Worm (Caenorhabditis elegans): ENCODE measurements around the gene sdz-36.

ce11 chrIV:9643188-9643587 lies 47.6 kb upstream of the sdz-36 start, which contains the start of gene degl-2:
- no peak for TF ChIP-seq K12H6.12 (tag; optimal IDR thresholded peaks at IDR 0.05)
- TF ChIP-seq dox-1 (GFP tag; IDR thresholded peaks at IDR 0.05): no peak
- no peak for TF ChIP-seq Y53F4B.3 (GFP tag; IDR thresholded peaks at IDR 0.05)
- no peak for TF ChIP-seq fkh-3 (tag; optimal IDR thresholded peaks at IDR 0.05)
- TF ChIP-seq ama-1 (optimal IDR thresholded peaks at IDR 0.05): no peak
- TF ChIP-seq ama-1 (GFP tag; optimal IDR thresholded peaks at IDR 0.05): no peak
- no peak for TF ChIP-seq lsy-27 (tag; optimal IDR thresholded peaks at IDR 0.05; ENCODE audit: borderline replicate concordance, insufficient read depth)
- no peak for TF ChIP-seq mel-28 (tag; optimal IDR thresholded peaks at IDR 0.05; ENCODE audit: borderline replicate concordance)
- TF ChIP-seq D2030.7 (GFP tag; IDR thresholded peaks at IDR 0.05): no peak
- no peak for TF ChIP-seq akir-1 (GFP tag; optimal IDR thresholded peaks at IDR 0.05)
- TF ChIP-seq snpc-4 (GFP tag; optimal IDR thresholded peaks at IDR 0.05): no peak
- no peak for TF ChIP-seq snpc-4 (tag; optimal IDR thresholded peaks at IDR 0.05)
- TF ChIP-seq pbrm-1 (GFP tag; IDR thresholded peaks at IDR 0.05): no peak
- TF ChIP-seq gei-17 (GFP tag; optimal IDR thresholded peaks at IDR 0.05): no peak
- no peak for TF ChIP-seq ztf-22 (GFP tag; optimal IDR thresholded peaks at IDR 0.05)

Measured in whole organism, young adult.